Worm (Caenorhabditis elegans): ENCODE data around the gene ugt-62.

ce11 chrIII:4561286-4561685 is 20.9 kb upstream of the ugt-62 start:
- TF ChIP-seq nhr-28 (tag; optimal IDR thresholded peaks at IDR 0.05) (no peak), pag-3 (tag; optimal IDR thresholded peaks at IDR 0.05; ENCODE audit: borderline replicate concordance, insufficient read depth) (no peak), snpc-4 (tag; optimal IDR thresholded peaks at IDR 0.05) (no peak), ztf-4 (tag; optimal IDR thresholded peaks at IDR 0.05) (no peak), fos-1 (tag; optimal IDR thresholded peaks at IDR 0.05) (no peak), mdl-1 (tag; optimal IDR thresholded peaks at IDR 0.05) (no peak), zag-1 (tag; optimal IDR thresholded peaks at IDR 0.05) (no peak), aly-2 (tag; optimal IDR thresholded peaks at IDR 0.05) (no peak), ama-1 (optimal IDR thresholded peaks at IDR 0.05) (no peak), nhr-84 (tag; optimal IDR thresholded peaks at IDR 0.05) (no peak)

Data from whole organism, L1 larva.